Worm (Caenorhabditis elegans): Measurements from ENCODE around the gene F13B12.7.

The F13B12.7 gene

DNA sequence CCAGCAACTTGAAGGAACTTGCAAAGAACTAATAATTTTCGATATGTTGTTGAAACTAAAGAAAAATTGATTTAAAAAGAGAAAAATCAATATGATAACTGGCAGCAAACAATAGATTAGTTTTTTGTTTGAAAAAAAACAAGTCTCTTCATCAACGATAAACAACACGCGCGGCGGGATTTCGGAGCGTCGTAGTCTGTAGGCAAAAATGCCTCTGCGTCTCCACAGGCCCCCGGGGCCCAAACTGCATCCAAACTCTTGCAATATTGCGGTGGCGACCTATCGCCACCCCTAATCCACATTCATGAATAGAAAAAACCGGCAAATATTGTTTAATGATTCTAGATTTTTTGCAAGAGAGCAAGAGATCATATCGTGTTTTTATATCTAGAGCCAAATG, 18.5 kb upstream of the F13B12.7 start (continued):
- TF ChIP-seq nhr-41 (GFP tag; IDR thresholded peaks at IDR 0.05), result no peak
- TF ChIP-seq Y75B8A.6 (GFP tag; IDR thresholded peaks at IDR 0.05), result no peak
- peak; percentile 24 for TF ChIP-seq hlh-30 (tag; optimal IDR thresholded peaks at IDR 0.05; ENCODE audit: insufficient read depth)
- TF ChIP-seq daf-16 (GFP tag; optimal IDR thresholded peaks at IDR 0.05), result no peak
- TF ChIP-seq daf-16 (tag; optimal IDR thresholded peaks at IDR 0.05), result peak; percentile 45
- no peak for TF ChIP-seq sdz-12 (GFP tag; optimal IDR thresholded peaks at IDR 0.05)
- TF ChIP-seq mdl-1 (tag; optimal IDR thresholded peaks at IDR 0.05), result peak in 1 of 2 experiments; percentile 1
- TF ChIP-seq unc-130 (GFP tag; optimal IDR thresholded peaks at IDR 0.05), result no peak
- TF ChIP-seq nhr-25 (tag; optimal IDR thresholded peaks at IDR 0.05; ENCODE audit: borderline replicate concordance, insufficient read depth), result no peak
- peak; percentile 82 for TF ChIP-seq aha-1 (tag)
- no peak for TF ChIP-seq php-3 (GFP tag; IDR thresholded peaks at IDR 0.05)

DNA sequence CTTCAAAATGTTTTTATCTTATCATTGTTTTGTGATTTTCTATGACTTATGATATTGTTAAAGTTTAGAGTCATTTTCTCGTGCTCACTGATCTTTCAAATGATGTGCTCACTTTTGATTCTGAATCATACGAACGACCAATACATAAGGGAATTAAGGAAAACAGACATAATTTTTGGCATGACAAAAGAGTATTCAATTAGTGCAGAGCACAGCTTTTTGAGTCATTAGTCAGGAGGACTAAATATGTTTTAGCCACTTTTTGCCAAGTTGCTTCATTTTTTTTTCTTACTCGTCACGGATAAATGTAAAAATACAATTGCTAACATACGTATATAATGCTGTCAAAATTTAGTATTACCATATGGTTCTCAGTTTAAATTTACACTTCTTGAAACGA, 14.5 kb upstream of the F13B12.7 start, which contains the start of gene F13B12.2:
Gene F13B12.2, minus strand, starts transcription at position 2 of the 400 bp plus-strand sequence.
- TF ChIP-seq T26A8.4 (GFP tag; IDR thresholded peaks at IDR 0.05) (no peak), mxl-3 (GFP tag; optimal IDR thresholded peaks at IDR 0.05) (no peak), duxl-1 (tag; optimal IDR thresholded peaks at IDR 0.05; ENCODE audit: poor library complexity) (no peak), daf-16 (GFP tag; optimal IDR thresholded peaks at IDR 0.05) (no peak), daf-16 (tag; optimal IDR thresholded peaks at IDR 0.05) (peak; percentile 50), pqm-1 (tag; optimal IDR thresholded peaks at IDR 0.05) (peak; percentile 15), hlh-30 (tag; optimal IDR thresholded peaks at IDR 0.05; ENCODE audit: insufficient read depth) (peak; percentile 24), nhr-28 (tag; optimal IDR thresholded peaks at IDR 0.05) (peak; percentile 29)

DNA sequence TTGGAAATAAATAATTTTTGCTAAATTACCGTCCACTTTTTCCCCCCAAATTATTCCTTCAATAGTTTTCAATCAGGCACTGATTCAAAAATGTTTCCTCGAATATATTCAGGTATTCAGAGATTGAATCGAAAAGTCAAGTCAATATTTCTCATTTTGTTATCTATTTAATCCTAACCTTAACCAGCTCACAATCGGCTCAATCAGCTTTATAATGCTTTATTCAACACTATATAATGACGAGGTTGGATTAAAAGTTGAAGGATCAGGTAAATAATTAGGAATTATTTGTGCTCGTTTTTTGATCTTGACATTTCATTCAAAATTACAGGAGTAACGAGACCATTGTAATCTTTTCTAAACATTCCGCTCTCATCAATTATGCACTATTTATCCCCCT, 13.1 kb upstream of the F13B12.7 start:
- TF ChIP-seq F44E2.7 (GFP tag; IDR thresholded peaks at IDR 0.05), result no peak
- TF ChIP-seq aha-1 (tag), result peak; percentile 56

DNA sequence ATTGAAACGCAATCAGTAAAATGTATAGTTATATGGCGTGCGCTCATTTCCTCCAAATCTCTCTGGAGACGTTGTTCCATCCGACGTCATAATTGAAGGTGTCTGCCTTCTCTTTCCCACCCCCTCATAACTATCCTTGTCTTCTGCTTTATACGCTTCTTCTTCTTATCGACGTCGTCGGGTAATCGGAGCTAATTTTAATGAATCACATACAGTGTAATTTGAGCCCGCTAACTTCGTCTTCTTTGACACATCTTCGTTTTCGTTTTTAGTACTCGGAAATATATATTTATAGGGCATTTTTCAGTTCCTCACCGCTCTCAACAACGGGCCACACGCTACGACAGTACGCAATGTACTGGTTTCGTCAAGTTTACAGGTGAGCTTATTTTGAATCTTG, 7.2 kb upstream of the F13B12.7 start, which contains the start of gene ins-1:
Gene ins-1, plus strand, starts transcription at position 301 of the 400 bp plus-strand sequence.
- TF ChIP-seq F10B5.3 (tag; optimal IDR thresholded peaks at IDR 0.05), result no peak
- no peak for TF ChIP-seq nhr-111 (GFP tag; optimal IDR thresholded peaks at IDR 0.05)
- no peak for TF ChIP-seq fkh-10 (GFP tag; optimal IDR thresholded peaks at IDR 0.05)
- TF ChIP-seq egl-43 (GFP tag; IDR thresholded peaks at IDR 0.05), result no peak
- no peak for TF ChIP-seq lir-3 (tag; optimal IDR thresholded peaks at IDR 0.05)
- TF ChIP-seq snpc-1.2 (GFP tag; IDR thresholded peaks at IDR 0.05), result no peak
- no peak for TF ChIP-seq lin-39 (tag; optimal IDR thresholded peaks at IDR 0.05)
- no peak for TF ChIP-seq spr-3 (GFP tag; optimal IDR thresholded peaks at IDR 0.05)

DNA sequence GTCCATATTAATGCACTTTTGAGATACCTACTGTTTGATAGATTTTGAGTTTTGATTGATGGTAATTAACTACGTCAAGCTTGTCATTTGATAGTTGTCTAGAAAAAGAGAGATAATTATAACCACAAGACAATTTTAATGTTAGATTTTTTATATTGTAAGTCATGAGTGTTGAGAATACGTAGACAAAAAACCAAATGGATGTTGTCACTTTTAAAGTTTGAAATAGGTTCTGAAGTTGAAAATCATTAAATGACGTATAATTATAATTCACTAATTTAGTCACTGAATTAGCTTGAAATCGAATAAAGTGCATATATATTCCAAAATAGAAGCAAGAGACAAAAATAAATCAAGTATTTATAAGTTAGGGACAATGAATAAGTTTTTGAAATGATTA, 6.5 kb upstream of the F13B12.7 start:
- TF ChIP-seq nhr-41 (GFP tag; IDR thresholded peaks at IDR 0.05), result no peak
- no peak for TF ChIP-seq daf-19 (GFP tag; conservative IDR thresholded peaks at IDR 0.05)
- no peak for TF ChIP-seq lin-29 (GFP tag; IDR thresholded peaks at IDR 0.05)
- no peak for TF ChIP-seq lin-38 (GFP tag; IDR thresholded peaks at IDR 0.05)
- TF ChIP-seq ceh-62 (tag; optimal IDR thresholded peaks at IDR 0.05), result no peak
- no peak for TF ChIP-seq attf-4 (tag; optimal IDR thresholded peaks at IDR 0.05)
- no peak for TF ChIP-seq ces-1 (GFP tag; optimal IDR thresholded peaks at IDR 0.05)
- no peak for TF ChIP-seq daf-12 (tag; optimal IDR thresholded peaks at IDR 0.05)

DNA sequence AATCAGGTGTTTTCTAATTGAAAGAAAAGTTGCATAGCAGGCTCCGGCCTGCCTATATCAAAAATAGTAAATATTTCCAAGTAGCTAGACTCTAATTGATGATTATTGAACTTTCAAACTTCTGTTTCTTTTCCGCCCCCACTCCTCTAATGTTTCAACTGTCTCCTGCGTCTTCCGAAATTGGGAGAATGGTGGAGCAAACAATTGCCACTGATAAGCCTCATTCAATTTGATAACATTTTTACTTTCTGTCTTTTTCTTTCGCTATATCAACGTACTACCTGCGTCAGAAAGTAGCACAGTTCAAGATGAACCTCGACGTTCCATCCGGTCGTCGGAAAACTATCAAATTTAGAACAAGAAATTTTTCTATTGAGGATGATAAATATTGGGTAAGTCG, 4.7 kb upstream of the F13B12.7 start, which contains the start of gene F13B12.3:
Gene F13B12.3, plus strand, starts transcription at position 223 of the 400 bp plus-strand sequence.
- peak; percentile 82 for TF ChIP-seq nhr-28 (tag; optimal IDR thresholded peaks at IDR 0.05)
- TF ChIP-seq madf-5 (GFP tag; IDR thresholded peaks at IDR 0.05), result no peak
- no peak for TF ChIP-seq arid-1 (GFP tag; conservative IDR thresholded peaks at IDR 0.05)
- peak; percentile 97 for TF ChIP-seq pqm-1 (tag; optimal IDR thresholded peaks at IDR 0.05)
- peak; percentile 18 for TF ChIP-seq nhr-48 (tag; optimal IDR thresholded peaks at IDR 0.05)
- no peak for TF ChIP-seq lsy-2 (tag; optimal IDR thresholded peaks at IDR 0.05)
- TF ChIP-seq snpc-1.2 (GFP tag; IDR thresholded peaks at IDR 0.05), result no peak
- no peak for TF ChIP-seq duxl-1 (tag; optimal IDR thresholded peaks at IDR 0.05; ENCODE audit: poor library complexity)
- no peak for TF ChIP-seq F10B5.3 (tag; optimal IDR thresholded peaks at IDR 0.05)
- no peak for TF ChIP-seq egl-27 (tag; optimal IDR thresholded peaks at IDR 0.05)
- TF ChIP-seq nhr-25 (tag; optimal IDR thresholded peaks at IDR 0.05; ENCODE audit: borderline replicate concordance, insufficient read depth), result no peak
- TF ChIP-seq egl-43 (GFP tag; IDR thresholded peaks at IDR 0.05), result no peak
- no peak for TF ChIP-seq jun-1 (tag; optimal IDR thresholded peaks at IDR 0.05)
- TF ChIP-seq dmd-9 (GFP tag; IDR thresholded peaks at IDR 0.05), result no peak
- TF ChIP-seq mep-1 (tag; optimal IDR thresholded peaks at IDR 0.05), result no peak
- TF ChIP-seq php-3 (GFP tag; IDR thresholded peaks at IDR 0.05), result no peak
- TF ChIP-seq T20F7.1 (GFP tag; optimal IDR thresholded peaks at IDR 0.05), result no peak
- no peak for TF ChIP-seq R02D3.7 (tag; optimal IDR thresholded peaks at IDR 0.05)

Measured in whole organism, L4 larva.